Worm (Caenorhabditis elegans): ENCODE results near the gene emc-2.

- TF ChIP-seq ama-1 (optimal IDR thresholded peaks at IDR 0.05) (no peak), hnd-1 (tag; optimal IDR thresholded peaks at IDR 0.05) (no peak), ets-7 (tag; optimal IDR thresholded peaks at IDR 0.05) (no peak), B0310.2 (tag; optimal IDR thresholded peaks at IDR 0.05) (no peak), hmbx-1 (tag; optimal IDR thresholded peaks at IDR 0.05) (no peak), flt-1 (GFP tag; IDR thresholded peaks at IDR 0.05) (no peak), pes-1 (GFP tag; IDR thresholded peaks at IDR 0.05) (no peak), tbx-37 (GFP tag; conservative IDR thresholded peaks at IDR 0.05) (no peak), tra-4 (tag; optimal IDR thresholded peaks at IDR 0.05) (no peak), scrt-1 (GFP tag; IDR thresholded peaks at IDR 0.05) (no peak), sea-1 (GFP tag; conservative IDR thresholded peaks at IDR 0.05) (no peak), hmg-4 (GFP tag; optimal IDR thresholded peaks at IDR 0.05) (no peak), tbx-11 (GFP tag; IDR thresholded peaks at IDR 0.05) (no peak), ceh-13 (GFP tag; optimal IDR thresholded peaks at IDR 0.05) (no peak)
Observed at ce11 chrII:1255637-1256036, 50.3 kb downstream of the emc-2 start, which contains the start of gene clec-119.
